Fruit fly (Drosophila melanogaster): Measurements from ENCODE around the gene TM9SF3.

Gene TM9SF3

dm6 chr3L:5625121-5625667 lies 21.4 kb upstream of the TM9SF3 start:
- no peak for TF ChIP-seq CG12768 (GFP tag; optimal IDR thresholded peaks at IDR 0.05)
- no peak for TF ChIP-seq Mnt (GFP tag; optimal IDR thresholded peaks at IDR 0.05)
- no peak for TF ChIP-seq CG5204 (GFP tag; optimal IDR thresholded peaks at IDR 0.05)
- TF ChIP-seq bab1 (GFP tag; optimal IDR thresholded peaks at IDR 0.05): no peak
- no peak for TF ChIP-seq Hr96 (GFP tag; optimal IDR thresholded peaks at IDR 0.05)
- no peak for TF ChIP-seq kay (GFP tag; ENCODE audit: borderline replicate concordance)
- TF ChIP-seq Clk (GFP tag; optimal IDR thresholded peaks at IDR 0.05): no peak
- no peak for TF ChIP-seq tj (GFP tag; optimal IDR thresholded peaks at IDR 0.05)
- no peak for TF ChIP-seq ovo (GFP tag; optimal IDR thresholded peaks at IDR 0.05)

- TF ChIP-seq Mnt (GFP tag; optimal IDR thresholded peaks at IDR 0.05) (no peak), ovo (GFP tag; optimal IDR thresholded peaks at IDR 0.05) (no peak), Clk (GFP tag; optimal IDR thresholded peaks at IDR 0.05) (no peak), kay (GFP tag; ENCODE audit: borderline replicate concordance) (no peak), cic (GFP tag; optimal IDR thresholded peaks at IDR 0.05) (no peak), CG33017 (tag; optimal IDR thresholded peaks at IDR 0.05) (no peak), CG11617 (GFP tag; optimal IDR thresholded peaks at IDR 0.05) (no peak), CG5204 (GFP tag; optimal IDR thresholded peaks at IDR 0.05) (no peak)
Observed at dm6 chr3L:5623296-5623695, 19.5 kb upstream of the TM9SF3 start.

- no peak for TF ChIP-seq pad (GFP tag; optimal IDR thresholded peaks at IDR 0.05)
- TF ChIP-seq kay (GFP tag; ENCODE audit: borderline replicate concordance): no peak
- no peak for TF ChIP-seq Mnt (GFP tag; optimal IDR thresholded peaks at IDR 0.05)
- no peak for TF ChIP-seq cic (GFP tag; optimal IDR thresholded peaks at IDR 0.05)
- TF ChIP-seq Crg-1 (GFP tag; optimal IDR thresholded peaks at IDR 0.05): no peak
- TF ChIP-seq bab1 (GFP tag; optimal IDR thresholded peaks at IDR 0.05): no peak
- no peak for TF ChIP-seq Clk (GFP tag; optimal IDR thresholded peaks at IDR 0.05)
- no peak for TF ChIP-seq CG7101 (tag; optimal IDR thresholded peaks at IDR 0.05)
- no peak for TF ChIP-seq ovo (GFP tag; optimal IDR thresholded peaks at IDR 0.05)
- TF ChIP-seq CG33017 (tag; optimal IDR thresholded peaks at IDR 0.05): no peak
- TF ChIP-seq CG12768 (GFP tag; optimal IDR thresholded peaks at IDR 0.05): no peak
- TF ChIP-seq cnc (optimal IDR thresholded peaks at IDR 0.05): no peak
- TF ChIP-seq tj (GFP tag; optimal IDR thresholded peaks at IDR 0.05): no peak
- no peak for TF ChIP-seq CG11617 (GFP tag; optimal IDR thresholded peaks at IDR 0.05)
- no peak for TF ChIP-seq CG14711 (tag; optimal IDR thresholded peaks at IDR 0.05)
- no peak for TF ChIP-seq CG5204 (GFP tag; optimal IDR thresholded peaks at IDR 0.05)
- no peak for TF ChIP-seq Hr96 (GFP tag; optimal IDR thresholded peaks at IDR 0.05)
- TF ChIP-seq CG1620 (GFP tag; optimal IDR thresholded peaks at IDR 0.05): no peak
Observed at dm6 chr3L:5621908-5622307, 18.1 kb upstream of the TM9SF3 start.

dm6 chr3L:5621506-5621905 lies 17.7 kb upstream of the TM9SF3 start:
- TF ChIP-seq CG11617 (GFP tag; optimal IDR thresholded peaks at IDR 0.05): no peak
- no peak for TF ChIP-seq Crg-1 (GFP tag; optimal IDR thresholded peaks at IDR 0.05)
- TF ChIP-seq pad (GFP tag; optimal IDR thresholded peaks at IDR 0.05): no peak
- no peak for TF ChIP-seq CG14711 (tag; optimal IDR thresholded peaks at IDR 0.05)
- no peak for TF ChIP-seq Clk (GFP tag; optimal IDR thresholded peaks at IDR 0.05)
- no peak for TF ChIP-seq Hr96 (GFP tag; optimal IDR thresholded peaks at IDR 0.05)

- TF ChIP-seq bab1 (GFP tag; optimal IDR thresholded peaks at IDR 0.05): no peak
- TF ChIP-seq Crg-1 (GFP tag; optimal IDR thresholded peaks at IDR 0.05): no peak
- TF ChIP-seq cic (GFP tag; optimal IDR thresholded peaks at IDR 0.05): no peak
- no peak for TF ChIP-seq Hr96 (GFP tag; optimal IDR thresholded peaks at IDR 0.05)
Observed at dm6 chr3L:5618697-5619096, 14.9 kb upstream of the TM9SF3 start.

dm6 chr3L:5617395-5617794 lies 13.6 kb upstream of the TM9SF3 start:
- TF ChIP-seq CG5204 (GFP tag; optimal IDR thresholded peaks at IDR 0.05) (no peak), Crg-1 (GFP tag; optimal IDR thresholded peaks at IDR 0.05) (no peak), kay (GFP tag; ENCODE audit: borderline replicate concordance) (no peak), CG7045 (GFP tag; optimal IDR thresholded peaks at IDR 0.05) (no peak), bab1 (GFP tag; optimal IDR thresholded peaks at IDR 0.05) (no peak), toe (GFP tag; optimal IDR thresholded peaks at IDR 0.05) (no peak), CG12768 (GFP tag; optimal IDR thresholded peaks at IDR 0.05) (no peak), Clk (GFP tag; optimal IDR thresholded peaks at IDR 0.05) (no peak), CG14711 (tag; optimal IDR thresholded peaks at IDR 0.05) (no peak)

dm6 chr3L:5616472-5616871 lies 12.7 kb upstream of the TM9SF3 start:
- no peak for TF ChIP-seq CG11617 (GFP tag; optimal IDR thresholded peaks at IDR 0.05)
- no peak for TF ChIP-seq Clk (GFP tag; optimal IDR thresholded peaks at IDR 0.05)
- TF ChIP-seq Hr96 (GFP tag; optimal IDR thresholded peaks at IDR 0.05): no peak
- TF ChIP-seq pad (GFP tag; optimal IDR thresholded peaks at IDR 0.05): no peak
- TF ChIP-seq CG33017 (tag; optimal IDR thresholded peaks at IDR 0.05): no peak
- TF ChIP-seq Mnt (GFP tag; optimal IDR thresholded peaks at IDR 0.05): no peak

- TF ChIP-seq cnc (optimal IDR thresholded peaks at IDR 0.05): no peak
- no peak for TF ChIP-seq CG1620 (GFP tag; optimal IDR thresholded peaks at IDR 0.05)
- TF ChIP-seq CG12768 (GFP tag; optimal IDR thresholded peaks at IDR 0.05): no peak
- no peak for TF ChIP-seq Mnt (GFP tag; optimal IDR thresholded peaks at IDR 0.05)
- no peak for TF ChIP-seq CG33017 (tag; optimal IDR thresholded peaks at IDR 0.05)
- TF ChIP-seq kay (GFP tag; ENCODE audit: borderline replicate concordance): no peak
- no peak for TF ChIP-seq pad (GFP tag; optimal IDR thresholded peaks at IDR 0.05)
- no peak for TF ChIP-seq CG7045 (GFP tag; optimal IDR thresholded peaks at IDR 0.05)
- no peak for TF ChIP-seq CG7101 (tag; optimal IDR thresholded peaks at IDR 0.05)
- no peak for TF ChIP-seq CG5204 (GFP tag; optimal IDR thresholded peaks at IDR 0.05)
- TF ChIP-seq tj (GFP tag; optimal IDR thresholded peaks at IDR 0.05): no peak
- no peak for TF ChIP-seq Hr96 (GFP tag; optimal IDR thresholded peaks at IDR 0.05)
- TF ChIP-seq CG14711 (tag; optimal IDR thresholded peaks at IDR 0.05): no peak
- TF ChIP-seq CG11617 (GFP tag; optimal IDR thresholded peaks at IDR 0.05): no peak
- TF ChIP-seq Clk (GFP tag; optimal IDR thresholded peaks at IDR 0.05): no peak
- no peak for TF ChIP-seq ovo (GFP tag; optimal IDR thresholded peaks at IDR 0.05)
- TF ChIP-seq cic (GFP tag; optimal IDR thresholded peaks at IDR 0.05): no peak
- TF ChIP-seq bab1 (GFP tag; optimal IDR thresholded peaks at IDR 0.05): no peak
- TF ChIP-seq Crg-1 (GFP tag; optimal IDR thresholded peaks at IDR 0.05): no peak
- TF ChIP-seq toe (GFP tag; optimal IDR thresholded peaks at IDR 0.05): no peak
Observed at dm6 chr3L:5615744-5616143, 12.0 kb upstream of the TM9SF3 start.

All from whole organism, adult.